Fruit fly (Drosophila melanogaster): ENCODE measurements around the gene Wdr81.

DNA sequence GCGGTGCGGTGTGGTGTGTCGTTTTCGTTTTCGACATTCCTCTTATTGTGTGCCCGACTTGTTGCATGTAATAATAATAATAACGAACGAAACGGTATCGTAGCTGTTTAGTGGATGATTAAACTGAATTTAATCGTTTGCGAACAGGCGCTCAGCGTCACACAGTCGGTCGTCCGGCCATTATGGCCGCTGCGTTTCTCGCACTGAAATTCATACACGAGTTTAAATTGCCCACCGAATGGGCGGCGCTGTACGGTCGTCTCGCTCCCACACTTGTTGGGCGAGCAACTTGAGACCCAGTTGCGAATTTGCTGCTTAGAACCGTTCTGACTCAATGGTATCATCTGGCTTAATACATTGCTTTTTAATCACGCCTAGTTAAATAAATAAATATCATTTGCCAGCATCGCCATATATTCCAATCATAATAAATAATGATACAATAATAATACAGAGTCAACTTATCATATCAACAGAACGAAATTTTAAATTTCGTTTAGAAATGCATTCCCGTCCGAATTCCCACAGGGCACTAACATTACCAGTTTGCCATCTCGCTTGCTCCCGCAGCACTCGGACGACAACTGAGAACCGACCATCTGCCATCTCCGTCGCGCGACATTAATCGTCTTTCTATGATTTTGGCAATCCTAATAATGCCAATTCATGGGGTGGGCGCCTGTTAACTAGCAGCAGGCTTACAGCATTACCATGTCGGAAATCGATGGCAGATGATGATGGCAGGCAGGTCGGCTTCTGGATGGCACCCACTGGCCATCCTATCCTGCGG, 9.7 kb downstream of the Wdr81 start:
- TF ChIP-seq EcR (GFP tag; optimal IDR thresholded peaks at IDR 0.05) (no peak), psq (optimal IDR thresholded peaks at IDR 0.05) (no peak), pan (optimal IDR thresholded peaks at IDR 0.05) (no peak)

Measured in whole organism.